Fruit fly (Drosophila melanogaster) S2 (cell line): ENCODE data around the gene CG14075.

ENCODE experiments used
- CG8478 ChIP-seq: fragments of >200 bp; optimal IDR thresholded peaks from 2 replicates; lab custom pipeline; 2018
- CTCF ChIP-seq, 2 experiments: fragments of >200 bp; optimal IDR thresholded peaks; 2 replicates each; lab custom pipeline; 2018

The CG14075 gene

DNA sequence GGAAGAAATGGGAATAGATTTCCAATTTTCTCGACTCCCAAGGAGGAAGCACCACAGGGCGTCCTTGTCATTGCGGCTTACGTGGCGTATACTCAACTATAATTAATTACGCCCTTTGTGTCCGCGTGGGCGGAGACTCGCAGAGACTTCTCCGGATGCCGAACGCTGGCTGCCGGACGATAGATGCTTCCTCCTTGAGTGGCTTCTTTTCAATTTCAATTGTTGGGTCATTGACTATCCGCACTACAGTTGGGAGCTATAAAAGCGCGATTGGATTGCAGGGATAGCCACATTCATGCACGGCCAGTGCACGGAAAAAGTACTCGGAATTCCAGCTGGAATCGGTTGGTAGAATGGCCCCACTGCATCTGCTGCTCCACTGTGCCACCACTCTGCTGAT lies at the start of gene CG14075:
Gene CG14075 (plus strand): TSS at position 301 of the 400 bp plus-strand sequence.
- TF ChIP-seq CTCF (optimal IDR thresholded peaks at IDR 0.05; lab: Kevin White, UChicago) = no peak
- no peak for TF ChIP-seq CG8478 (lab: Kevin White, UChicago)

DNA sequence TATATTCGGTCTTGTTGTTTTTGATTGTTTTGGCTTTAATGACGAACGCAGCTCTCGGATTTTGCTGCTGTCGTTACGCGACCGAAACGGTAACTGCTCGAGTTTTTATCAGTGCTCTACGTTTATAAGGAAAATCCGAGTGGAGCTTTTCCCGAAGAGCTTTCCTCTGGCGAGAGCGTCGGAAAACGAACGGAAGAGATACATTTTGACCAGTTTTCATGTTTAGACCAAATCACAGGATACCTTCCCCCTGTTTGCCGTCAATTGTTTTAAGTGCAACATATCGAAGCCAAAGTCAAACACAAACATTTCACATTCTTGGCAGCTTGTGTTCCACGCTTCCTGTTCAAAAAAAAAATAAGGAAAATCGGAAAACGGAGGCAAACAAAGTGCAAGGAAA lies 38.8 kb upstream of the CG14075 start, which contains the start of gene CG32204:
Gene CG32204 (minus strand): TSS at position 101 of the 400 bp plus-strand sequence.
- TF ChIP-seq CTCF (optimal IDR thresholded peaks at IDR 0.05; lab: Kevin White, UChicago) (no peak), CG8478 (lab: Kevin White, UChicago) (no peak)

DNA sequence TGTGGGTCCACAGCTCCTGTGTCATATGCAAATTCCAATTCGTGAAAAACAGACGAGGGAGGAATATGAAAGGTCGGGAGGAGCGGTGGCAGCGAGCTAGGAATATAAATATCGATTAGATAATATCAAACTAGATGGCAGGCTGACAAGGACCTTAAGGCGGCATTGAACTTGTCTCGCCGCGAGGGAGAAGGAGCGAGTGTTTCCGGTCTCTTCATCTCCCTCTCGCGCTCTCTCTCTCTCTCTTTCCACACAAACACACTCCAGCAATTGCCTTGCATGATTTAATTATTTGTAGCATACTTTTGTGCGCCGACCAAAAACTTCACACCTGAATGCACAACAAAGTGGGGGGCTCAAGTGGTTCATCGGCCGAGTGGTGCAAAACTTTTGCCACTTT lies 37.8 kb upstream of the CG14075 start:
- TF ChIP-seq CG8478 (lab: Kevin White, UChicago) (no peak), CTCF (optimal IDR thresholded peaks at IDR 0.05; lab: Kevin White, UChicago) (peak in 1 of 2 experiments; percentile 11)

DNA sequence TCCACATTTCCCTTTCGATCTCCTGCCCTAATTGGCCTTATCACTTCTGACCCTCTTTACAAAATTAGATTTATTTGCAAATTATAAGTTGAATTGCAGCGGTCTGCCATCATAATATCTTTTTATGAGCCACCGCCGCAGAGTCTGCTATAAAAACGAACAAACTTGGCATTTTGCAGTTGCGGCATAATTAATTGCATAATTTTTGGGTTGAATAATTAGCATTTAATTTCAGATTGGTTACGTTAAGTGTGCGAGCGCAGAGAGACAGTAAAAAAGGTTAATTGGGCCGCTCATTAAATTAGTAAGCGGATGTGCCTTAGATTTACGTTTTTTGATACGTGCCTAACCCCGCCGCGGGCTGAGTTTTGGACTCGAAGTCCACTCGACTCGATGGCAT lies 35.6 kb upstream of the CG14075 start:
- TF ChIP-seq CTCF (optimal IDR thresholded peaks at IDR 0.05; lab: Kevin White, UChicago) (no peak), CG8478 (lab: Kevin White, UChicago) (no peak)

DNA sequence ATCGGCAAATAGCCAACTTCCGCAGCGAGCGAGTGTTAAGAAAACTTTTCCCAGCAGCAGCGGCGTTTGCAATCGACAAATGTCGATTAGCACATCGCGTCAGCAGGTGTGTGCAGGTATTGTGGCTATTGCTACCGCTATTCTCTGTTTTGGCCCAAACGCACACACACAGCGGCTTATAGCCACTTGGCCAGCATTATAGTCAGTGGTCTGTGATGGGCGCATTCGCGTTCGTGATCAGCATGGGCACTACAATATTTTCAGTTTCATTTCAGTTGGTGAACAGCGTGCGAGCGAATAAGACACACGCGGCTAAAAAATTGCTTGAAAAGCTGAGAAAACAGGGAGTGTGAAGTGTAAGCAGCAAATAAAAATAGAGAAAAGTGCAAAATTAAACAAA lies 34.4 kb upstream of the CG14075 start, which contains the start of gene CG6836:
Gene CG6836 (plus strand): TSS at position 271 of the 400 bp plus-strand sequence.
- no peak for TF ChIP-seq CG8478 (lab: Kevin White, UChicago)
- no peak for TF ChIP-seq CTCF (optimal IDR thresholded peaks at IDR 0.05; lab: Kevin White, UChicago)

DNA sequence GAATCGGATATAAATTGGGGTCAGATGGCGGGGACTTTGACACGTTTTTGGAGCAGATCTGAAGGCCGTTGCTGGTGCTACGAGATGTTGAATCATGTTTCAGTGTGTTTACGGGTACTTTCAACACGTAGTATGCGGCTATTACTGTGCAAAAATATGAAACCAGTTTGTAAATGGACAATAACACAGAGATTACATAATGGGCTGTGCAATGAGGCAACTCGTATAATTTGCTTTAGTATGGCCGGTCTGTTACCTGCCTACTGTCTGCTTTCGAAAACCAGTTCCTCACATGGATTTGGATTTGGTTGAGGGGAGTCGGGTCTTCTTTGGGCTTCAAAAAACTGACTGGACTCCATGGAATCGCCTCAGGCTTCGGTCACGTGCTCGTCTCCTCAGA lies 32.4 kb upstream of the CG14075 start:
- TF ChIP-seq CTCF (optimal IDR thresholded peaks at IDR 0.05; lab: Kevin White, UChicago) (no peak), CG8478 (lab: Kevin White, UChicago) (no peak)

DNA sequence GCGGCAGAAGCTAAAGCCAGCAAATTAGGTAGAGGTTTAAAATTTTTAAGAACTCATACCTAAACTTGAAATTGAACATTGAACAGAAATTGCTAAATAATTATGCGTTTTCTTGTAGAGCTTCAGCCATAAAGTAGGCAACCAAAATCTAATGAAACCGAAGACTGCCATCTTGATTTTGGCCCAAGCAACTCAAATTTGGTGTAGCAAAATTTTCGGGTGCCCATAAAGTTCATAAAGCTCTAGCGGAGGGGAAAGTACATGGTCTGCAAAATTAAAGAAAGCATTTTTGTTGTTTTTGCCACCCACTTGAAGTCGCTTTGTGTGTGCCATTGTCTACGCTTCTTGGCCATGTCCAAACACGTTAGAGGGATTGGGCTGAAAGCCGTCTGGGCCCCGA lies 27.7 kb upstream of the CG14075 start:
- TF ChIP-seq CG8478 (lab: Kevin White, UChicago) (no peak), CTCF (optimal IDR thresholded peaks at IDR 0.05; lab: Kevin White, UChicago) (no peak)

DNA sequence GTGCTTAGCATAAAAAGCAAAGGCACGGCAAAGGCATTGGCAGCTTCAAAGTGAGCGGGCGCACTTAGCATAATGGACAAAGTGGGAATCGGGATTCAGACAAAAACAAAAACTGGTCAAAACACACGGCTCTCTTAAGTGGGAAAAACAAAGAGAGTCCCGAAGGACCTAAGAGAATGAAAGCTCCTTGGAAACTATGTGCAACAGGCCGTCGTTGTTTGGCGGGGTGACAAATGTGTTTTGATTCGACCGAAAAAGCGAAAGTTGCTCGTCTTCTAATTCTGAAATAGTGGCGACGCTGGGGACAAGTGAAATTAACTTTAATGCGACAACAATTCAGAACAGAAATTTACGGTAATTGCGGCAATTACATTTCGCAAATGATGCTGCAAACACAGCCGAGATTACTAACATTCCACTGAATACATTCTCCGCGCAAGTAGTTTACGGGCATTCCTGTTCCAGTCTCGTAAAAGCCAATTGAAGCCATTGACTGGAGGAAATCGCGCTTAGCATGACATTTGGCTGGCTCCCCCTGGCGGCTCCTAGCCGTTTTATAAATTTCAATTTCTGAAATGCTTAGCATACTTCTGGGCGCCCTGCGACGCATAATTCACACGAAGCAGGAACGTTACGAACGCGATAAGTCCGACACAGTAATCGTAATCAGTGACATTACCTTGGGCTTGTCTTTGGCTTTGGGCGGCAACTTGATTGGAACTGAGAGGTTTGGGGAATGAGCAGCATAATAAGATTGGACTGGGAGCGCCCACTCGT lies 16.4 kb upstream of the CG14075 start:
- TF ChIP-seq CTCF (optimal IDR thresholded peaks at IDR 0.05; lab: Kevin White, UChicago) (peak; percentile 87), CG8478 (lab: Kevin White, UChicago) (no peak)

DNA sequence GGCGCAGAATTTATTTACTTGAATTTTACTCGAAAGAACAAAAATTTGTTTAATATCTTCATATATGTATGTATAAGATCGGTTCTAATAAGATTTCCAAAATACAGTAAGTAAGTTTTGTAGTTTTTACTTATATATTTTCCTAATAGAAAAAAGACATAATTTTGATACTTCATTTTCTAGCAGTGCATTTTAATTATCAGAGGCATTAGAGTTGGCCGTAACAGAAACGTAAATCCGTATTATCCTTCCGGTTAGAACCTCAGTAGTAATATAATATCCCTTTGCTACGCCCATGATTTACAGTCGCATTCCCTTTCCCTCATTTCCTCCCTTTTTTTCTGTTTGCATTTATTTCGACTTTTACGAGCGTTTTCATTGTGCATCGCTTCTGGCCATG lies 8.0 kb upstream of the CG14075 start:
- no peak for TF ChIP-seq CG8478 (lab: Kevin White, UChicago)
- no peak for TF ChIP-seq CTCF (optimal IDR thresholded peaks at IDR 0.05; lab: Kevin White, UChicago)

DNA sequence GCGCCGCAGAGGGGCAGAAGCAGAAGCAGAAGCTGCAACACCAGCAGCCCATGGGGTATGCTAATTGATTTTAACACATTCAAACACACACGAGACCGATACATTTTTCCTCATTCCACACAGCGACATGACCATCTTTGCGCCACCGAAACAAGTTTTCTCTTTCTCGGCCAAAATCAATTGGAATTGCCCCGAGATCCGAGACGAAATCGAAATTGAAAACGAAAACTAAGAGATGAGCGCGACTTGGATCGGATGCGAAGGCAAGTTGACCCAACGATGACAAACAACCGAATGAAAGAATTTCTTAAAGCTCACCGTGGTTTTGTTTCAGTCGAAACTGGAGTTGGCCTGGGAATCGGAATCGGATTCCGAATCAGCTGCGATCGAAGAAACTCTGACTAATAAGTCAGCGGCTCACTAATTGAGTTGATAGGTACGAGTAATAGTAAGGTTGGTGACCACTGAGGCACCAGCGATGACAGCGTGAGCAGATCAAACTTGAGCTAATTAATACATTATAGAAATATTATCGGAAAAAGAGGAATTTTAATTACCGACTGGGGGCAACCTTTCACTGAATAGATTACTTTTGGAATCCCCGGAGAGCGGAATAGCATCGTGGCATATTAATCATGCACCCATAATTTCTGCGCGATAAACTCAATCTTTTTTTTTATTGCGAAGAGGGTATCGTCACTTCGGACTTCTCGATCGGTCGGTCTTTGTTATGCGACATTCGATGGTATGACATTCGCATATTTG lies 3.5 kb downstream of the CG14075 start, which contains the start of gene CG11619:
Gene CG11619 (minus strand): TSS at position 269 of the 765 bp plus-strand sequence.
- no peak for TF ChIP-seq CG8478 (lab: Kevin White, UChicago)
- TF ChIP-seq CTCF (optimal IDR thresholded peaks at IDR 0.05; lab: Kevin White, UChicago) = no peak

DNA sequence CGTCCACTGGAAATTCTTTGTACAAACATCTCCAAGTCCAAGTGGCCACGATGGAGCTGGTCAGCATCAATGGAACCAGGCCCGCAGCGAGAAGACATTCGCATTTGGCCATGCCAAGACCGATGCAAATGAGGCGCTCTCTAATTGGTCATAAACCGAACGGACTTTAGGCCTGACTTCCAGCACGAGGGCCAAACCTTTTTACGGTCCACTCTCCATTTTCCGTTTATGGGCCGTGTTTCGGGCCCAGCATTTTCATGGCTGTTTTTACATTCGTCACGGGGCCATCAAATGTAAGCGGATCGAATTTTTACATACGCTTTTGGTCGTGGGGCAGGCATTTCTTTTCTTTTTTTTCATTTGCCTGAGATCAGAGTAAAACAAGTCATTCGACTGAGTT lies 4.8 kb downstream of the CG14075 start, which contains the start of gene CG34256:
Gene CG34256 (minus strand): TSS at position 205 of the 400 bp plus-strand sequence.
- TF ChIP-seq CTCF (optimal IDR thresholded peaks at IDR 0.05; lab: Kevin White, UChicago) (no peak), CG8478 (lab: Kevin White, UChicago) (no peak)

DNA sequence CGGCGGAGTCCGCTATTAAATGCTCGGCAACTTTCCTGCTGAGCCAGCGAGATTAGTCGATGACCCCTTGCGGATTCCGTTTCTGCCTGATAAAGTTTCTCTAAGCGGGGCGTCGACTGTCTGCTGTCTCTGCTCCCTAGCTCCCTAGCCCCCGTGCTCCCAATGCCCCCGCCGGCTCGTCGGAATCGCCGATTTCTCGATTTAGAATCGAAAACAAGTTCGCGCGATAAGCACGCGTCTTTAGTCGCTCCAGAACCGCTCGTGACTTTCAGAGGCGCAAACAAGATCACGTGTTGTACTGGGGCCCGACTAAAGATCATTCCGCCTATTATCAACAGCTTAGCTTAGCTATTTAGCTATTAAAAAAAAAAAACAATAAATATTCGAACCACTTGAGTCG lies 8.1 kb downstream of the CG14075 start:
- no peak for TF ChIP-seq CTCF (optimal IDR thresholded peaks at IDR 0.05; lab: Kevin White, UChicago)
- TF ChIP-seq CG8478 (lab: Kevin White, UChicago) = no peak

DNA sequence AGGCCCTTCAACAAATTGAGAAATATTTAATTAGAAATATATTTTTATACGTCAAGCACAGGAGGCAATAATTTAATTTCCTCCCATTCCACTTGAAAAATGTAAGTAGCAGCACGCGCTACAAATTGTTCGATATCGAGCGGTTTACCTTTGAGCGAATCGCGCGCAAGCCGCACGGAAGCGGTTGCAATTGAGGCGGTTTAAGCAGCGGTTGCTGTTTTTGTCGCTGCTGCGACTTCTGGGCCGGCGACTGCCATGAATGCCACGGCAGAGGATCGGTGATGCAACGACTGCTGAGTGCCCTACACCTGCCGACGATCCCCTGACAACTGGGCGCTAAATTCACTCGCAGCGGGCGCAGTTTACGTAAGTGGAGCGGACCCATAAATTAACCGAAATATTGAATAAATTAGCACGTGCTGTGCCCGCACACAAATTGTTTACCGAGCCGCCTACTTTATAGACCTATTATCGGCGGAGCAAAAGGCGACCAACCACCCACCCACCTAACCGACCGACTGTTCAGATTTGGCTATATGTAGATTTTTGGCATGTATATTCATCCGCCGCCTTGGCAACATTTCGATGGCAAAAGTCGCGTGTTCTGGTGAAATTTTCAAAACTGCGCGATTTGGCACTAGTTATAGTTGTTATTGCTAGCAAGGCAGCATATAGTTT lies 9.0 kb downstream of the CG14075 start:
- no peak for TF ChIP-seq CG8478 (lab: Kevin White, UChicago)
- TF ChIP-seq CTCF (optimal IDR thresholded peaks at IDR 0.05; lab: Kevin White, UChicago) = no peak

DNA sequence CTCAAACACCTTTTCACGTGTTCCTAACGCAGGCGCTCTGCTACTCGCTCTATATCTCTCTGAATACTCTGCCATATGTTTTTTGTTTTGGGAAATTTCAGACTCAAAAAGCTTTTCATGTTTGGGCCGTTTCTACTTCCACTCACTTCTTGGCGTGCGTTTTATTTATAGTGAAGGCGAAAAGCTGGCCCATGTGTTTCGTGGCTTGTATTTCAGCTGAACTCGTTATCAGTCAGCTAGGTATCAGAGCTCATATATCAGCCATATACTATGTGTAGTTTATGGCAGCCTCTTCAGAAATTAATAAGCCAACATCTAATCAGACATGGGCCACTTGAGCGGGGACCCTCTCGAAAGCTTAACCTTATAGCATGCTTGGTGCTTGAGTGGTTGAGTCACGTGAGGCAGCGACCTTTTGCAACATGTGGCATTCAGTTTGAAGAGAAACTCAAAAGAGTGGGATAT lies 9.8 kb downstream of the CG14075 start:
- TF ChIP-seq CTCF (optimal IDR thresholded peaks at IDR 0.05; lab: Kevin White, UChicago) (no peak), CG8478 (lab: Kevin White, UChicago) (no peak)
